Worm (Caenorhabditis elegans) whole organism, L1 larva: Measurements from ENCODE around the gene ZK353.9.

Experiments used
- C04F5.9 ChIP-seq: sonication (generic microtip); optimal IDR thresholded peaks from 2 replicates; lab custom pipeline; 2016; ENCODE audit warnings: missing genetic modification characterization, missing compliant biosample characterization
- Y116A8C.19 ChIP-seq: sonication (generic microtip); optimal IDR thresholded peaks from 2 replicates; lab custom pipeline; 2016; ENCODE audit warnings: missing compliant biosample characterization, missing genetic modification characterization, borderline replicate concordance
- aha-1 ChIP-seq: fragments of 150-350 bp; optimal IDR thresholded peaks from 2 replicates; lab custom pipeline; 2014; ENCODE audit warnings: missing biosample characterization, missing genetic modification characterization
- alr-1 ChIP-seq: fragments of 200-800 bp; sonication (Bioruptor generic); optimal IDR thresholded peaks from 2 replicates; lab custom pipeline; 2018; ENCODE audit warnings: borderline replicate concordance, mild to moderate bottlenecking, missing genetic modification characterization, missing compliant biosample characterization
- aly-2 ChIP-seq: fragments of 150-350 bp; optimal IDR thresholded peaks from 2 replicates; lab custom pipeline; 2014; ENCODE audit warnings: missing biosample characterization, missing genetic modification characterization
- ceh-63 ChIP-seq: fragments of 200-800 bp; sonication (Bioruptor generic); optimal IDR thresholded peaks from 2 replicates; lab custom pipeline; 2018; ENCODE audit warnings: mild to moderate bottlenecking, missing genetic modification characterization, missing compliant biosample characterization
- ceh-82 ChIP-seq, 3 experiments: fragments of 150-350 bp in 1 of 3; sonication (generic microtip) in 2 of 3; optimal IDR thresholded peaks; 2 replicates each; lab custom pipeline; 2014 to 2017; ENCODE audit warnings: missing biosample characterization in 3 of 3, missing genetic modification characterization in 3 of 3
- ces-1 ChIP-seq: fragments of 150-350 bp; optimal IDR thresholded peaks from 2 replicates; lab custom pipeline; 2014; ENCODE audit warnings: missing biosample characterization, missing genetic modification reagents, missing genetic modification characterization
- dpl-1 ChIP-seq, 3 experiments: fragments of 150-350 bp in 2 of 3; sonication (generic microtip) in 1 of 3; optimal IDR thresholded peaks; 2 replicates each; lab custom pipeline; 2014 to 2017; ENCODE audit warnings: missing biosample characterization in 3 of 3, missing genetic modification characterization in 3 of 3, missing genetic modification reagents in 3 of 3
- dsc-1 ChIP-seq: sonication (generic microtip); optimal IDR thresholded peaks from 2 replicates; lab custom pipeline; 2016; ENCODE audit warnings: mild to moderate bottlenecking, missing genetic modification characterization, missing compliant biosample characterization
- efl-3 ChIP-seq: fragments of 200-800 bp; sonication (Bioruptor generic); optimal IDR thresholded peaks from 2 replicates; lab custom pipeline; 2018; ENCODE audit warnings: mild to moderate bottlenecking, missing genetic modification characterization, missing compliant biosample characterization
- egl-13 ChIP-seq: sonication (generic microtip); optimal IDR thresholded peaks from 2 replicates; lab custom pipeline; 2016; ENCODE audit warnings: missing genotype, missing genetic modification reagents, missing genetic modification characterization, missing compliant biosample characterization
- egl-27 ChIP-seq, 2 experiments: fragments of 150-350 bp in 1 of 2; sonication (generic microtip); optimal IDR thresholded peaks; 3 replicates each; lab custom pipeline; 2017 to 2018; ENCODE audit warnings: missing biosample characterization in 2 of 2, missing genetic modification characterization in 2 of 2, missing genetic modification reagents in 2 of 2
- elt-3 ChIP-seq, 6 experiments: fragments of 150-350 bp in 1 of 6; sonication (generic microtip); optimal IDR thresholded peaks; 2 replicates each; lab custom pipeline; 2017 to 2018; ENCODE audit warnings: missing biosample characterization in 6 of 6, missing genetic modification characterization in 6 of 6, inconsistent platforms in 1 of 6
- fkh-4 ChIP-seq: sonication (generic microtip); optimal IDR thresholded peaks from 2 replicates; lab custom pipeline; 2016; ENCODE audit warnings: missing compliant biosample characterization, missing genetic modification characterization, borderline replicate concordance
- fkh-8 ChIP-seq: sonication (generic microtip); optimal IDR thresholded peaks from 2 replicates; lab custom pipeline; 2016; ENCODE audit warnings: mild to moderate bottlenecking, missing genetic modification characterization, missing compliant biosample characterization
- fos-1 ChIP-seq: fragments of 150-350 bp; optimal IDR thresholded peaks from 2 replicates; lab custom pipeline; 2014; ENCODE audit warnings: missing biosample characterization, missing genetic modification characterization
- grh-1 ChIP-seq: fragments of 200-800 bp; sonication (Bioruptor generic); IDR thresholded peaks from 2 replicates; pipeline ENCODE4 v1.3.6; 2022; ENCODE audit warnings: missing genetic modification reagents, missing genetic modification characterization, missing compliant biosample characterization
- hlh-4 ChIP-seq: sonication (generic microtip); optimal IDR thresholded peaks from 2 replicates; lab custom pipeline; 2016; ENCODE audit warnings: mild to moderate bottlenecking, missing genetic modification characterization, missing compliant biosample characterization
- hpl-2 ChIP-seq: fragments of 150-350 bp; optimal IDR thresholded peaks from 2 replicates; lab custom pipeline; 2014; ENCODE audit warnings: missing biosample characterization, missing genetic modification reagents, missing genetic modification characterization
- irx-1 ChIP-seq: sonication (generic microtip); optimal IDR thresholded peaks from 2 replicates; lab custom pipeline; 2016; ENCODE audit warnings: missing genetic modification characterization, missing compliant biosample characterization
- isw-1 ChIP-seq: fragments of 200-800 bp; sonication (Bioruptor generic); IDR thresholded peaks from 2 replicates; pipeline ENCODE4 v1.3.6; 2022; ENCODE audit warnings: missing genetic modification characterization, missing compliant biosample characterization
- lin-15B ChIP-seq: fragments of 150-350 bp; sonication (generic microtip); optimal IDR thresholded peaks from 3 replicates; lab custom pipeline; 2014; ENCODE audit warnings: missing biosample characterization, missing genetic modification characterization
- lin-35 ChIP-seq, 2 experiments: fragments of 150-350 bp; optimal IDR thresholded peaks; 2 replicates each; lab custom pipeline; 2014; ENCODE audit warnings: missing biosample characterization in 2 of 2, missing genetic modification characterization in 2 of 2, missing genetic modification reagents in 2 of 2
- lin-39 ChIP-seq: fragments of 150-350 bp; optimal IDR thresholded peaks from 2 replicates; lab custom pipeline; 2014; ENCODE audit warnings: missing biosample characterization, missing genetic modification reagents, missing genetic modification characterization
- lir-3 ChIP-seq: sonication (generic microtip); optimal IDR thresholded peaks from 2 replicates; lab custom pipeline; 2016; ENCODE audit warnings: mild to moderate bottlenecking, missing genetic modification characterization, moderate library complexity, missing compliant biosample characterization; ENCODE audit not compliant: poor library complexity
- lsy-2 ChIP-seq, 2 experiments: fragments of 150-350 bp; optimal IDR thresholded peaks; 2 replicates each; lab custom pipeline; 2014; ENCODE audit warnings: missing biosample characterization in 2 of 2, missing genetic modification characterization in 2 of 2
- mdl-1 ChIP-seq, 2 experiments: fragments of 150-350 bp; optimal IDR thresholded peaks; 2 replicates each; lab custom pipeline; 2014 to 2017; ENCODE audit warnings: missing biosample characterization in 2 of 2, missing genetic modification characterization in 2 of 2, inconsistent platforms in 1 of 2
- mef-2 ChIP-seq: fragments of 150-350 bp; optimal IDR thresholded peaks from 2 replicates; lab custom pipeline; 2014; ENCODE audit warnings: missing biosample characterization, missing genetic modification characterization
- mep-1 ChIP-seq: fragments of 150-350 bp; optimal IDR thresholded peaks from 2 replicates; lab custom pipeline; 2014; ENCODE audit warnings: missing biosample characterization, missing genetic modification characterization
- nhr-12 ChIP-seq: sonication (generic microtip); optimal IDR thresholded peaks from 2 replicates; lab custom pipeline; 2017; ENCODE audit warnings: missing biosample characterization, missing genetic modification characterization
- nhr-19 ChIP-seq: fragments of 200-800 bp; sonication (Bioruptor generic); conservative IDR thresholded peaks from 2 replicates; pipeline ENCODE4 v1.3.6; 2022; ENCODE audit warnings: missing genetic modification characterization, missing compliant biosample characterization
- nhr-28 ChIP-seq: fragments of 150-350 bp; optimal IDR thresholded peaks from 2 replicates; lab custom pipeline; 2014; ENCODE audit warnings: missing biosample characterization, missing genetic modification characterization
- nhr-84 ChIP-seq: sonication (generic microtip); optimal IDR thresholded peaks from 2 replicates; lab custom pipeline; 2017; ENCODE audit warnings: missing biosample characterization, missing genetic modification characterization
- nhr-85 ChIP-seq: sonication (generic microtip); peaks from one replicate; lab custom pipeline; 2016; ENCODE audit warnings: missing genetic modification characterization, inconsistent platforms, missing compliant biosample characterization
- nhr-90 ChIP-seq: sonication (generic microtip); optimal IDR thresholded peaks from 2 replicates; lab custom pipeline; 2016; ENCODE audit warnings: mild to moderate bottlenecking, missing genetic modification characterization, missing compliant biosample characterization; ENCODE audit not compliant: poor library complexity
- rnt-1 ChIP-seq: sonication (generic microtip); optimal IDR thresholded peaks from 2 replicates; lab custom pipeline; 2016; ENCODE audit warnings: mild to moderate bottlenecking, missing genetic modification characterization, moderate library complexity, missing compliant biosample characterization
- skn-1 ChIP-seq: fragments of 150-350 bp; optimal IDR thresholded peaks from 2 replicates; lab custom pipeline; 2014; ENCODE audit warnings: missing biosample characterization, missing genetic modification characterization
- snpc-4 ChIP-seq: fragments of 150-350 bp; optimal IDR thresholded peaks from 2 replicates; lab custom pipeline; 2014; ENCODE audit warnings: missing biosample characterization, missing genetic modification characterization
- snu-23 ChIP-seq: sonication (generic microtip); optimal IDR thresholded peaks from 2 replicates; lab custom pipeline; 2016; ENCODE audit warnings: missing genetic modification characterization, missing compliant biosample characterization
- sox-4 ChIP-seq: sonication (generic microtip); optimal IDR thresholded peaks from 2 replicates; lab custom pipeline; 2016; ENCODE audit warnings: missing genetic modification characterization, missing compliant biosample characterization
- sptf-1 ChIP-seq: fragments of 150-350 bp; optimal IDR thresholded peaks from 2 replicates; lab custom pipeline; 2014; ENCODE audit warnings: missing biosample characterization, missing genetic modification characterization
- tbx-2 ChIP-seq: sonication (generic microtip); optimal IDR thresholded peaks from 2 replicates; lab custom pipeline; 2016; ENCODE audit warnings: missing genetic modification characterization, missing compliant biosample characterization
- tlp-1 ChIP-seq: fragments of 150-350 bp; optimal IDR thresholded peaks from 2 replicates; lab custom pipeline; 2014; ENCODE audit warnings: missing biosample characterization, missing genetic modification characterization
- unc-130 ChIP-seq: fragments of 150-350 bp; optimal IDR thresholded peaks from 2 replicates; lab custom pipeline; 2017; ENCODE audit warnings: missing biosample characterization, missing genetic modification characterization, inconsistent platforms
- unc-86 ChIP-seq: sonication (generic microtip); optimal IDR thresholded peaks from 2 replicates; lab custom pipeline; 2016; ENCODE audit warnings: missing genetic modification characterization, missing compliant biosample characterization
- unc-98 ChIP-seq: fragments of 200-800 bp; sonication (Bioruptor generic); IDR thresholded peaks from 2 replicates; pipeline ENCODE4 v1.3.6; 2022; ENCODE audit warnings: missing genetic modification characterization, missing compliant biosample characterization
- vab-15 ChIP-seq: sonication (generic microtip); optimal IDR thresholded peaks from 2 replicates; lab custom pipeline; 2017; ENCODE audit warnings: missing genotype, mild to moderate bottlenecking, missing genetic modification characterization, missing compliant biosample characterization
- zag-1 ChIP-seq: fragments of 150-350 bp; optimal IDR thresholded peaks from 2 replicates; lab custom pipeline; 2014; ENCODE audit warnings: missing biosample characterization, missing genetic modification characterization
- zip-4 ChIP-seq: fragments of 200-800 bp; sonication (Bioruptor generic); optimal IDR thresholded peaks from 2 replicates; lab custom pipeline; 2018; ENCODE audit warnings: mild to moderate bottlenecking, missing genetic modification characterization, moderate library complexity, missing compliant biosample characterization
- ztf-4 ChIP-seq: fragments of 150-350 bp; optimal IDR thresholded peaks from 2 replicates; lab custom pipeline; 2014; ENCODE audit warnings: missing biosample characterization, missing genetic modification characterization

The ZK353.9 gene

ce11 chrIII:8417192-8417967, 8.1 kb downstream of the ZK353.9 start (continued):
- TF ChIP-seq snpc-4 (tag; lab: Kevin White, UChicago): peak; percentile 64
- peak; percentile 75 for TF ChIP-seq aha-1
- TF ChIP-seq nhr-90 (tag; lab: Kevin White, UChicago): peak; percentile 87
- TF ChIP-seq unc-130 (tag; lab: Kevin White, UChicago): no peak
- TF ChIP-seq lsy-2 (tag; optimal IDR thresholded peaks at IDR 0.05; lab: Kevin White, UChicago): peak; percentile 98 to 99
- peak; percentile 32 to 77 for TF ChIP-seq egl-27 (tag; optimal IDR thresholded peaks at IDR 0.05; lab: Kevin White, UChicago)
- TF ChIP-seq nhr-12 (tag; lab: Kevin White, UChicago): no peak
- no peak for TF ChIP-seq alr-1
- TF ChIP-seq hpl-2 (GFP tag; lab: Kevin White, UChicago): peak; percentile 68
- peak; percentile 95 for TF ChIP-seq nhr-85 (tag; lab: Kevin White, UChicago)
- peak; percentile 66 to 73 (median 66) for TF ChIP-seq dpl-1 (GFP tag; optimal IDR thresholded peaks at IDR 0.05; lab: Kevin White, UChicago)
- peak; percentile 91 for TF ChIP-seq dsc-1 (tag; lab: Kevin White, UChicago)
- TF ChIP-seq nhr-19 (GFP tag; lab: Robert Waterston, UW): peak; percentile 91
- no peak for TF ChIP-seq ces-1 (GFP tag; lab: Kevin White, UChicago)
- TF ChIP-seq ceh-82 (tag; optimal IDR thresholded peaks at IDR 0.05; lab: Kevin White, UChicago): peak; percentile 72 to 83 (median 79)
- TF ChIP-seq vab-15 (tag; lab: Kevin White, UChicago): peak; percentile 51
- peak; percentile 47 for TF ChIP-seq Y116A8C.19 (tag; lab: Kevin White, UChicago)
- TF ChIP-seq nhr-28 (tag; lab: Kevin White, UChicago): no peak
- TF ChIP-seq fkh-8: peak; percentile 92
- TF ChIP-seq lin-35 (GFP tag; optimal IDR thresholded peaks at IDR 0.05; lab: Kevin White, UChicago): peak; percentile 77 to 83
- peak; percentile 92 for TF ChIP-seq egl-13 (tag; lab: Kevin White, UChicago)
- peak; percentile 49 for TF ChIP-seq ceh-63
- peak in 3 of 6 experiments; percentile 54 to 75 (median 62) for TF ChIP-seq elt-3 (tag; optimal IDR thresholded peaks at IDR 0.05; lab: Kevin White, UChicago)
- peak; percentile 65 for TF ChIP-seq lin-15B (tag; lab: Kevin White, UChicago)
- peak; percentile 97 for TF ChIP-seq tbx-2 (tag; lab: Kevin White, UChicago)
- TF ChIP-seq skn-1 (tag; lab: Kevin White, UChicago): peak; percentile 83
- no peak for TF ChIP-seq hlh-4 (tag; lab: Kevin White, UChicago)
- TF ChIP-seq lin-39: peak; percentile 84
- TF ChIP-seq unc-98 (GFP tag; lab: Robert Waterston, UW): 0 out of 2 replicates have a peak, but pooled peaks have one; percentile 16
- TF ChIP-seq aly-2 (tag; lab: Kevin White, UChicago): no peak
- TF ChIP-seq mep-1 (tag; lab: Kevin White, UChicago): peak; percentile 93
- TF ChIP-seq lir-3: peak; percentile 75
- TF ChIP-seq grh-1: peak; percentile 75
- peak; percentile 73 for TF ChIP-seq C04F5.9 (tag; lab: Kevin White, UChicago)
- TF ChIP-seq sptf-1 (tag; lab: Kevin White, UChicago): no peak
- peak; percentile 97 for TF ChIP-seq ztf-4 (tag; lab: Kevin White, UChicago)
- TF ChIP-seq mdl-1 (tag; optimal IDR thresholded peaks at IDR 0.05; lab: Kevin White, UChicago): peak; percentile 41 to 89
- TF ChIP-seq snu-23: peak; percentile 97
- no peak for TF ChIP-seq nhr-84
- peak; percentile 37 for TF ChIP-seq sox-4 (tag; lab: Kevin White, UChicago)
- peak; percentile 81 for TF ChIP-seq zip-4 (GFP tag; lab: Kevin White, UChicago)
- TF ChIP-seq fkh-4 (tag; lab: Kevin White, UChicago): peak; percentile 79
- TF ChIP-seq mef-2 (tag; lab: Kevin White, UChicago): peak; percentile 40
- TF ChIP-seq efl-3 (GFP tag; lab: Kevin White, UChicago): no peak
- no peak for TF ChIP-seq tlp-1 (tag; lab: Kevin White, UChicago)
- peak; percentile 89 for TF ChIP-seq zag-1
- TF ChIP-seq rnt-1 (tag; lab: Kevin White, UChicago): peak; percentile 84
- peak; percentile 86 for TF ChIP-seq isw-1
- TF ChIP-seq unc-86 (tag; lab: Kevin White, UChicago): peak; percentile 96
- TF ChIP-seq fos-1 (tag; lab: Kevin White, UChicago): peak; percentile 89
- peak; percentile 93 for TF ChIP-seq irx-1
